Worm (Caenorhabditis elegans) whole organism, L4 larva: ENCODE measurements around the gene fbxc-24.

ENCODE experiments used
- D1046.2 ChIP-seq: fragments of 200-800 bp; sonication (Bioruptor generic); IDR thresholded peaks from 2 replicates; pipeline ENCODE4 v1.3.6; 2022; ENCODE audit warnings: missing genetic modification characterization, missing compliant biosample characterization
- R02D3.7 ChIP-seq: fragments of 150-350 bp; sonication (generic microtip); optimal IDR thresholded peaks from 3 replicates; lab custom pipeline; 2014; ENCODE audit warnings: missing biosample characterization, missing genetic modification characterization
- T26A8.4 ChIP-seq: fragments of 200-800 bp; sonication (Bioruptor generic); IDR thresholded peaks from 2 replicates; pipeline ENCODE4 v1.3.6; 2022; ENCODE audit warnings: missing genetic modification characterization, missing compliant biosample characterization
- Y48G9A.11 ChIP-seq: fragments of 200-800 bp; sonication (Bioruptor generic); IDR thresholded peaks from 2 replicates; pipeline ENCODE4 v1.3.6; 2022; ENCODE audit warnings: missing genetic modification reagents, missing genetic modification characterization, missing compliant biosample characterization
- Y5F2A.4 ChIP-seq: fragments of 200-800 bp; sonication (Bioruptor generic); optimal IDR thresholded peaks from 2 replicates; lab custom pipeline; 2018; ENCODE audit warnings: mild to moderate bottlenecking, missing genetic modification characterization, missing compliant biosample characterization
- Y75B8A.6 ChIP-seq: fragments of 200-800 bp; sonication (Bioruptor generic); IDR thresholded peaks from 2 replicates; pipeline ENCODE4 v1.3.6; 2022; ENCODE audit warnings: missing genetic modification reagents, missing genetic modification characterization, missing compliant biosample characterization
- ZK337.2 ChIP-seq: fragments of 200-800 bp; sonication (Bioruptor generic); IDR thresholded peaks from 2 replicates; pipeline ENCODE4 v1.3.6; 2022; ENCODE audit warnings: missing genetic modification reagents, missing genetic modification characterization, missing compliant biosample characterization
- ZK546.5 ChIP-seq, 2 experiments: sonication (generic microtip); optimal IDR thresholded peaks; 2 replicates each; lab custom pipeline; 2017; ENCODE audit warnings: missing biosample characterization in 2 of 2, missing genetic modification characterization in 2 of 2
- aha-1 ChIP-seq: fragments of 150-350 bp; peaks from one replicate; lab custom pipeline; 2014; ENCODE audit warnings: missing biosample characterization, missing genetic modification characterization
- ama-1 ChIP-seq: fragments of 150-350 bp; optimal IDR thresholded peaks from 2 replicates; lab custom pipeline; 2014; ENCODE audit warnings: inconsistent platforms, mixed read lengths
- arid-1 ChIP-seq: fragments of 200-800 bp; sonication (Bioruptor generic); conservative IDR thresholded peaks from 2 replicates; pipeline ENCODE4 v1.3.6; 2022; ENCODE audit warnings: missing genetic modification reagents, missing genetic modification characterization, missing compliant biosample characterization
- ceh-20 ChIP-seq: fragments of 200-800 bp; sonication (Bioruptor generic); IDR thresholded peaks from 2 replicates; pipeline ENCODE4 v1.3.6; 2022; ENCODE audit warnings: missing genetic modification reagents, missing genetic modification characterization, missing compliant biosample characterization
- daf-12 ChIP-seq: fragments of 150-350 bp; optimal IDR thresholded peaks from 2 replicates; lab custom pipeline; 2014; ENCODE audit warnings: missing biosample characterization, missing genetic modification reagents, missing genetic modification characterization
- daf-8 ChIP-seq: fragments of 200-800 bp; sonication (Bioruptor generic); IDR thresholded peaks from 2 replicates; pipeline ENCODE4 v1.3.6; 2022; ENCODE audit warnings: missing genetic modification characterization, missing compliant biosample characterization
- dmd-6 ChIP-seq: fragments of 200-800 bp; sonication (Bioruptor generic); IDR thresholded peaks from 2 replicates; pipeline ENCODE4 v1.3.6; 2022; ENCODE audit warnings: missing genetic modification reagents, missing genetic modification characterization, missing compliant biosample characterization
- dmd-8 ChIP-seq: fragments of 200-800 bp; sonication (Bioruptor generic); IDR thresholded peaks from 2 replicates; pipeline ENCODE4 v1.3.6; 2022; ENCODE audit warnings: missing genetic modification characterization, missing compliant biosample characterization
- dmd-9 ChIP-seq: fragments of 200-800 bp; sonication (Bioruptor generic); IDR thresholded peaks from 2 replicates; pipeline ENCODE4 v1.3.6; 2022; ENCODE audit warnings: missing genetic modification reagents, missing genetic modification characterization, missing compliant biosample characterization
- dve-1 ChIP-seq: sonication (generic microtip); optimal IDR thresholded peaks from 2 replicates; lab custom pipeline; 2017; ENCODE audit warnings: antibody characterized with exemption, mild to moderate bottlenecking, missing genetic modification characterization, missing compliant biosample characterization; ENCODE audit not compliant: insufficient read depth
- fos-1 ChIP-seq: fragments of 150-350 bp; optimal IDR thresholded peaks from 2 replicates; lab custom pipeline; 2014; ENCODE audit warnings: missing biosample characterization, missing genetic modification characterization
- hlh-11 ChIP-seq: fragments of 200-800 bp; sonication (Bioruptor generic); optimal IDR thresholded peaks from 2 replicates; lab custom pipeline; 2018; ENCODE audit warnings: mild to moderate bottlenecking, missing genetic modification characterization, missing compliant biosample characterization
- lin-13 ChIP-seq: fragments of 150-350 bp; optimal IDR thresholded peaks from 2 replicates; lab custom pipeline; 2014; ENCODE audit warnings: missing biosample characterization, missing genetic modification reagents, missing genetic modification characterization
- mdl-1 ChIP-seq, 2 experiments: fragments of 150-350 bp in 1 of 2; sonication (generic microtip) in 1 of 2; optimal IDR thresholded peaks; 2 replicates each; lab custom pipeline; 2014 to 2017; ENCODE audit warnings: missing biosample characterization in 2 of 2, missing genetic modification characterization in 2 of 2
- mdt-29 ChIP-seq: fragments of 200-800 bp; sonication (Bioruptor generic); IDR thresholded peaks from 2 replicates; pipeline ENCODE4 v1.3.6; 2022; ENCODE audit warnings: missing genetic modification reagents, missing genetic modification characterization, missing compliant biosample characterization
- mep-1 ChIP-seq: fragments of 150-350 bp; sonication (generic microtip); optimal IDR thresholded peaks from 3 replicates; lab custom pipeline; 2014; ENCODE audit warnings: missing biosample characterization, missing genetic modification characterization
- mes-2 ChIP-seq: sonication (generic microtip); optimal IDR thresholded peaks from 2 replicates; lab custom pipeline; 2016; ENCODE audit warnings: missing genotype, mild to moderate bottlenecking, missing genetic modification characterization, missing compliant biosample characterization; ENCODE audit not compliant: poor library complexity, severe bottlenecking
- mxl-3 ChIP-seq: fragments of 200-800 bp; sonication (Bioruptor generic); optimal IDR thresholded peaks from 2 replicates; lab custom pipeline; 2018; ENCODE audit warnings: mild to moderate bottlenecking, missing genetic modification characterization, missing compliant biosample characterization
- nhr-10 ChIP-seq: fragments of 150-350 bp; optimal IDR thresholded peaks from 2 replicates; lab custom pipeline; 2014; ENCODE audit warnings: missing biosample characterization, missing genetic modification characterization
- nhr-25 ChIP-seq: sonication (generic microtip); optimal IDR thresholded peaks from 2 replicates; lab custom pipeline; 2017; ENCODE audit warnings: missing genetic modification characterization, mild to moderate bottlenecking, missing compliant biosample characterization, antibody characterized with exemption, moderate library complexity, borderline replicate concordance; ENCODE audit not compliant: insufficient read depth
- nhr-28 ChIP-seq: fragments of 150-350 bp; optimal IDR thresholded peaks from 2 replicates; lab custom pipeline; 2014; ENCODE audit warnings: missing biosample characterization, missing genetic modification characterization
- nhr-41 ChIP-seq: fragments of 200-800 bp; sonication (Bioruptor generic); IDR thresholded peaks from 2 replicates; pipeline ENCODE4 v1.3.6; 2022; ENCODE audit warnings: missing genetic modification reagents, missing genetic modification characterization, missing compliant biosample characterization
- nhr-42 ChIP-seq: fragments of 200-800 bp; sonication (Bioruptor generic); IDR thresholded peaks from 2 replicates; pipeline ENCODE4 v1.3.6; 2022; ENCODE audit warnings: missing genetic modification characterization, missing compliant biosample characterization
- nhr-77 ChIP-seq: fragments of 150-350 bp; optimal IDR thresholded peaks from 2 replicates; lab custom pipeline; 2014; ENCODE audit warnings: missing biosample characterization, missing genetic modification characterization
- pha-4 ChIP-seq, 2 experiments: fragments of 150-350 bp in 1 of 2; fragments of 200-800 bp in 1 of 2; sonication (Bioruptor generic) in 1 of 2; IDR thresholded peaks in 1 of 2; optimal IDR thresholded peaks in 1 of 2; 2 replicates each; pipeline versions ENCODE4 v1.3.6 to Lab custom; 2014 to 2022; ENCODE audit warnings: missing genetic modification characterization in 2 of 2, missing genetic modification reagents in 2 of 2, missing biosample characterization in 1 of 2, missing compliant biosample characterization in 1 of 2
- php-3 ChIP-seq: fragments of 200-800 bp; sonication (Bioruptor generic); IDR thresholded peaks from 2 replicates; pipeline ENCODE4 v1.3.6; 2022; ENCODE audit warnings: missing genetic modification reagents, missing genetic modification characterization, missing compliant biosample characterization
- pqm-1 ChIP-seq: sonication (generic microtip); optimal IDR thresholded peaks from 2 replicates; lab custom pipeline; 2017; ENCODE audit warnings: missing biosample characterization, missing genetic modification characterization
- saeg-2 ChIP-seq: fragments of 200-800 bp; sonication (Bioruptor generic); IDR thresholded peaks from 2 replicates; pipeline ENCODE4 v1.3.6; 2022; ENCODE audit warnings: missing genetic modification reagents, missing genetic modification characterization, missing compliant biosample characterization
- sdz-12 ChIP-seq: fragments of 200-800 bp; sonication (Bioruptor generic); optimal IDR thresholded peaks from 2 replicates; lab custom pipeline; 2018; ENCODE audit warnings: mild to moderate bottlenecking, missing genetic modification characterization, missing compliant biosample characterization
- set-16 ChIP-seq: fragments of 200-800 bp; sonication (Bioruptor generic); IDR thresholded peaks from 2 replicates; pipeline ENCODE4 v1.3.6; 2022; ENCODE audit warnings: missing genetic modification reagents, missing genetic modification characterization, missing compliant biosample characterization
- snpc-4 ChIP-seq: fragments of 150-350 bp; optimal IDR thresholded peaks from 2 replicates; lab custom pipeline; 2014; ENCODE audit warnings: missing biosample characterization, missing genetic modification characterization
- unc-62 ChIP-seq, 3 experiments: fragments of 150-350 bp in 1 of 3; sonication (generic microtip); optimal IDR thresholded peaks in 2 of 3; peaks in 1 of 3; 1 replicate in 1 of 3; 2 replicates in 2 of 3; lab custom pipeline; 2014 to 2017; ENCODE audit warnings: missing biosample characterization in 3 of 3, missing genetic modification characterization in 3 of 3, missing genetic modification reagents in 3 of 3, missing genotype in 1 of 3
- zag-1 ChIP-seq: fragments of 150-350 bp; optimal IDR thresholded peaks from 2 replicates; lab custom pipeline; 2014; ENCODE audit warnings: missing biosample characterization, missing genetic modification characterization
- zfp-2 ChIP-seq: sonication (generic microtip); optimal IDR thresholded peaks from 2 replicates; lab custom pipeline; 2016; ENCODE audit warnings: mild to moderate bottlenecking, missing genetic modification characterization, missing compliant biosample characterization
- ztf-11 ChIP-seq: fragments of 150-350 bp; optimal IDR thresholded peaks from 2 replicates; lab custom pipeline; 2014; ENCODE audit warnings: missing biosample characterization, missing genetic modification characterization

fbxc-24 gene

ce11 chrII:911680-912079, 2.2 kb upstream of the fbxc-24 start, which contains the start of gene fbxc-31 (continued):
- TF ChIP-seq mdl-1 (tag; optimal IDR thresholded peaks at IDR 0.05; lab: Kevin White, UChicago) (no peak), nhr-41 (no peak), ZK546.5 (tag; optimal IDR thresholded peaks at IDR 0.05; lab: Kevin White, UChicago) (no peak), lin-13 (GFP tag; lab: Kevin White, UChicago) (no peak)

ce11 chrII:905335-905734, 4.1 kb downstream of the fbxc-24 start:
- TF ChIP-seq nhr-77 (tag; lab: Kevin White, UChicago) (no peak), ztf-11 (tag; lab: Kevin White, UChicago) (no peak), ZK337.2 (GFP tag; lab: Robert Waterston, UW) (no peak), snpc-4 (tag; lab: Kevin White, UChicago) (peak; percentile 25), zag-1 (tag; lab: Kevin White, UChicago) (no peak), dmd-8 (no peak), sdz-12 (no peak), set-16 (GFP tag; lab: Robert Waterston, UW) (peak; percentile 46), mes-2 (no peak), php-3 (GFP tag; lab: Robert Waterston, UW) (no peak), daf-8 (GFP tag; lab: Robert Waterston, UW) (no peak), daf-12 (tag; lab: Kevin White, UChicago) (no peak), Y48G9A.11 (GFP tag; lab: Robert Waterston, UW) (no peak), Y75B8A.6 (no peak)

DNA sequence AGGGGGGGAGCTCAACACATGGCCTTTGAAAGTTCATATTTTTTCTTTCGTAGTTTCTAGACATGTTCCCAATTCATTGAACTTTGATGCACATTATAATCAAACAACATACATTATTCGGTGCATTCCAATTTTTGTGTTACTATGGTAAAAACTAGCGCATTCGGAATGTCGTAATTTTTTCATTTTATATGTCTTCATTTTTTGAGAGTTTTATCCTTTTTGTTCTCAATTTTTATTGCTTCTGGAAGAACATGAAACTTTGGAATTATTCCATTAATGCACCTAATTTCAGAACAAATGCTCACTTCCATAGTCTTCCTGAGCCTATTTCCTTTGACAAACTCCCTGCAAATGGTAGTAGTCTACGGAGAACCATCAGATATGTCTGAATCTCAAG, 7.8 kb downstream of the fbxc-24 start, which contains the start of gene T07D3.2:
TSS of gene T07D3.2 (plus strand) at position 301 of the 400 bp plus-strand sequence.
- no peak for TF ChIP-seq zfp-2 (tag; lab: Kevin White, UChicago)
- peak in 1 of 2 experiments; percentile 21 for TF ChIP-seq unc-62 (GFP tag; optimal IDR thresholded peaks at IDR 0.05 in 1 of 2; lab: Kevin White, UChicago)
- no peak for TF ChIP-seq unc-62 (tag; optimal IDR thresholded peaks at IDR 0.05; lab: Kevin White, UChicago)

ce11 chrII:900720-901332, 8.6 kb downstream of the fbxc-24 start, which contains the start of gene T07D3.9:
Gene T07D3.9 (minus strand): TSS chrII:900913.
- TF ChIP-seq mdt-29 (GFP tag; lab: Robert Waterston, UW) (no peak), arid-1 (GFP tag; lab: Robert Waterston, UW) (no peak), Y48G9A.11 (GFP tag; lab: Robert Waterston, UW) (no peak), nhr-28 (tag; lab: Kevin White, UChicago) (peak; percentile 58), set-16 (GFP tag; lab: Robert Waterston, UW) (no peak), dmd-8 (no peak), dve-1 (tag; lab: Kevin White, UChicago) (no peak), saeg-2 (no peak), T26A8.4 (GFP tag; lab: Robert Waterston, UW) (no peak), ZK337.2 (GFP tag; lab: Robert Waterston, UW) (no peak), hlh-11 (tag; lab: Kevin White, UChicago) (peak; percentile 37), dmd-9 (no peak), pha-4 (GFP tag; IDR thresholded peaks at IDR 0.05; lab: Robert Waterston, UW) (no peak), pha-4 (tag; optimal IDR thresholded peaks at IDR 0.05; lab: Kevin White, UChicago) (no peak), fos-1 (tag; lab: Kevin White, UChicago) (no peak), pqm-1 (tag; lab: Kevin White, UChicago) (peak; percentile 66), mes-2 (no peak), R02D3.7 (tag; lab: Kevin White, UChicago) (no peak), nhr-42 (GFP tag; lab: Robert Waterston, UW) (no peak), mxl-3 (no peak), dmd-6 (GFP tag; lab: Robert Waterston, UW) (peak; percentile 83), D1046.2 (no peak), ceh-20 (GFP tag; lab: Robert Waterston, UW) (no peak), Y5F2A.4 (no peak), mep-1 (tag; lab: Kevin White, UChicago) (no peak), nhr-25 (no peak), aha-1 (tag; lab: Kevin White, UChicago) (no peak), ama-1 (lab: Kevin White, UChicago) (no peak), nhr-10 (tag; lab: Kevin White, UChicago) (peak; percentile 30)
